Worm (Caenorhabditis elegans): Measurements from ENCODE around the gene W05H9.2.

ce11 chrX:6289038-6289437 is 22.2 kb downstream of the W05H9.2 start:
- TF ChIP-seq ama-1 (optimal IDR thresholded peaks at IDR 0.05) (no peak), flt-1 (GFP tag; IDR thresholded peaks at IDR 0.05) (no peak), scrt-1 (GFP tag; IDR thresholded peaks at IDR 0.05) (no peak), pes-1 (GFP tag; IDR thresholded peaks at IDR 0.05) (no peak), tbx-37 (GFP tag; conservative IDR thresholded peaks at IDR 0.05) (no peak), ceh-36 (tag; optimal IDR thresholded peaks at IDR 0.05) (no peak)

Measured in whole organism, early embryonic.